Fruit fly (Drosophila melanogaster): ENCODE measurements around the gene tal-2A.

tal-2A gene

DNA sequence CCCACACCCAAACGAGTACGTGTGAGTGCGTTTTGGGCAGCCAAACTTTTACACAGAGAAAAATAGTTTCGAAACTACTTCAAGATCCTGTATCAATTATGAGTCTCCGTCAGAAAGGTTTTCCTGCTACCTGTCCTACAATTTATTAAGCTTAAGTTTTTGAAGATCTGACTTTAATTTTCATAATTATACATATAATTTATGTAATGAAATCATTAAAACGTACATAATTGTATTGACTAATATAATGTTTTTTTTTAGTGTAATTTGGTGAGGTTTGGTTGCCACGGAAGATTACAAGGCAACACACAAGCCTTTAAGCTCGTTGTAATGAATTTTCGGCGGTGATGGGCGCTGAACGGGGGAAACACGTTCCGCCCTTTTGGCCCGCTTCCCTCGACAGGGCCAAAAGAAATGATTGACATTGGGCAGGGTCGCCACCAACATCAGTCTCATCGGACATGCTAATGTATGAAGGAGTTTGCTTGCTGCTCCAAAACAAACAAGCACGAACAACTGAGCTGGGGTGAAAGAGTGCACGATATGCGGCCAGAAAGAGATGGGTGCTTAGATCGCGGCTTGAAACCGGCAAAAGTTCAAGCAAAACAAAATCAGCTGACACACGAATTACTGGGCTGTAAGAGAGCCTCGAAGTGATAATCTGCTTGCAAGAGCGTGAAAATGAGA lies 18.8 kb upstream of the tal-2A start (continued):
- TF ChIP-seq CG42726 (GFP tag; IDR thresholded peaks at IDR 0.05; ENCODE audit: partially characterized antibody) = no peak
- TF ChIP-seq Blimp-1 (GFP tag; optimal IDR thresholded peaks at IDR 0.05) = peak; percentile 82
- peak; percentile 82 for TF ChIP-seq CG18262 (tag; optimal IDR thresholded peaks at IDR 0.05)
- TF ChIP-seq usp (GFP tag; optimal IDR thresholded peaks at IDR 0.05) = no peak
- TF ChIP-seq CG1603 (tag; optimal IDR thresholded peaks at IDR 0.05) = peak; percentile 46
- peak; percentile 56 for TF ChIP-seq cato (GFP tag; optimal IDR thresholded peaks at IDR 0.05; ENCODE audit: borderline replicate concordance)
- TF ChIP-seq TFAM (GFP tag; optimal IDR thresholded peaks at IDR 0.05) = peak; percentile 35
- TF ChIP-seq CG4282 (GFP tag; optimal IDR thresholded peaks at IDR 0.05) = no peak
- no peak for TF ChIP-seq CTCF (GFP tag; optimal IDR thresholded peaks at IDR 0.05)
- peak; percentile 44 for TF ChIP-seq CG33557 (GFP tag; optimal IDR thresholded peaks at IDR 0.05)
- TF ChIP-seq fd3F (GFP tag; optimal IDR thresholded peaks at IDR 0.05) = peak; percentile 2
- TF ChIP-seq CG11723 (GFP tag; optimal IDR thresholded peaks at IDR 0.05) = peak; percentile 25
- peak; percentile 58 for TF ChIP-seq CG4820 (GFP tag; optimal IDR thresholded peaks at IDR 0.05)
- TF ChIP-seq sens (GFP tag) = peak; percentile 91
- TF ChIP-seq CG17361 (GFP tag; IDR thresholded peaks at IDR 0.05) = peak; percentile 65
- peak; percentile 17; the same call in 1 of the 2 replicates for TF ChIP-seq sob (GFP tag; IDR thresholded peaks at IDR 0.05)
- TF ChIP-seq ATbp (GFP tag; optimal IDR thresholded peaks at IDR 0.05) = peak; percentile 84
- no peak for TF ChIP-seq Tbp (GFP tag; optimal IDR thresholded peaks at IDR 0.05)
- TF ChIP-seq CG18764 (GFP tag; optimal IDR thresholded peaks at IDR 0.05) = peak; percentile 33
- no peak for TF ChIP-seq CG17912 (GFP tag; optimal IDR thresholded peaks at IDR 0.05)
- peak; percentile 53 for TF ChIP-seq CG1233 (GFP tag; optimal IDR thresholded peaks at IDR 0.05)
- peak; percentile 33 for TF ChIP-seq Usf (GFP tag; optimal IDR thresholded peaks at IDR 0.05)
- TF ChIP-seq tna (GFP tag; IDR thresholded peaks at IDR 0.05; ENCODE audit: partially characterized antibody) = no peak
- TF ChIP-seq Gug (GFP tag; IDR thresholded peaks at IDR 0.05) = peak; percentile 42; the same call in 3 of the 4 replicates
- peak; percentile 45; the same call in 1 of the 3 replicates for TF ChIP-seq Mrtf (GFP tag; IDR thresholded peaks at IDR 0.05)
- peak; percentile 42; the same call in 2 of the 3 replicates for TF ChIP-seq CG34422 (GFP tag; IDR thresholded peaks at IDR 0.05)
- TF ChIP-seq CG10431 (GFP tag; optimal IDR thresholded peaks at IDR 0.05) = peak; percentile 64
- peak in 1 of 2 experiments; percentile 74 for TF ChIP-seq Hr51 (GFP tag; optimal IDR thresholded peaks at IDR 0.05)
- TF ChIP-seq D (optimal IDR thresholded peaks at IDR 0.05) = no peak
- peak; percentile 71 for TF ChIP-seq D (GFP tag; optimal IDR thresholded peaks at IDR 0.05)
- TF ChIP-seq wor (GFP tag; IDR thresholded peaks at IDR 0.05) = peak; percentile 44; the same call in 1 of the 2 replicates
- peak; percentile 10 for TF ChIP-seq NK7.1 (GFP tag; optimal IDR thresholded peaks at IDR 0.05)
- peak; percentile 43 for TF ChIP-seq CG9727 (GFP tag; optimal IDR thresholded peaks at IDR 0.05)
- peak; percentile 15 for TF ChIP-seq caup (GFP tag; optimal IDR thresholded peaks at IDR 0.05; ENCODE audit: severe bottlenecking)
- peak; percentile 73 for TF ChIP-seq CG14710 (tag; optimal IDR thresholded peaks at IDR 0.05)
- peak; percentile 23; the same call in 1 of the 2 replicates for TF ChIP-seq gt (GFP tag; IDR thresholded peaks at IDR 0.05)
- no peak for TF ChIP-seq GATAe (GFP tag; conservative IDR thresholded peaks at IDR 0.05)
- TF ChIP-seq CG13775 (GFP tag; optimal IDR thresholded peaks at IDR 0.05) = peak; percentile 42
- TF ChIP-seq ranshi (GFP tag; IDR thresholded peaks at IDR 0.05) = 0 out of 2 replicates have a peak, but pooled peaks have one; percentile 25
- TF ChIP-seq Max (GFP tag; optimal IDR thresholded peaks at IDR 0.05) = peak; percentile 57
- TF ChIP-seq hkb (optimal IDR thresholded peaks at IDR 0.05) = no peak
- peak; percentile 80 for TF ChIP-seq hkb (GFP tag; IDR thresholded peaks at IDR 0.05)
- TF ChIP-seq CG2712 (tag; optimal IDR thresholded peaks at IDR 0.05) = peak; percentile 85
- peak; percentile 51; the same call in 1 of the 2 replicates for TF ChIP-seq CG10959 (GFP tag; IDR thresholded peaks at IDR 0.05)
- TF ChIP-seq CG9876 (GFP tag; optimal IDR thresholded peaks at IDR 0.05) = no peak
- TF ChIP-seq CG17328 (GFP tag; IDR thresholded peaks at IDR 0.05) = peak; percentile 60
- peak; percentile 43 for TF ChIP-seq Dek (tag; optimal IDR thresholded peaks at IDR 0.05)
- peak; percentile 27 for TF ChIP-seq CG8359 (GFP tag; optimal IDR thresholded peaks at IDR 0.05; ENCODE audit: borderline replicate concordance)
- no peak for TF ChIP-seq repo (GFP tag; optimal IDR thresholded peaks at IDR 0.05)
- peak; percentile 37 for TF ChIP-seq CG12659 (GFP tag; optimal IDR thresholded peaks at IDR 0.05)

All from whole organism, embryonic.